Worm (Caenorhabditis elegans) whole organism, mixed stage, embryonic: ENCODE measurements around the gene inos-1.

Experiments
- blmp-1 ChIP-seq: fragments of 150-350 bp; optimal IDR thresholded peaks from 2 replicates; lab custom pipeline; 2014; ENCODE audit warnings: missing biosample characterization, missing genetic modification characterization
- ceh-39 ChIP-seq: fragments of 150-350 bp; optimal IDR thresholded peaks from 2 replicates; lab custom pipeline; 2014; ENCODE audit warnings: missing biosample characterization, missing genetic modification characterization
- ceh-43 ChIP-seq: fragments of 200-800 bp; sonication (Bioruptor generic); optimal IDR thresholded peaks from 2 replicates; lab custom pipeline; 2018; ENCODE audit warnings: mild to moderate bottlenecking, missing genetic modification characterization, moderate library complexity, missing compliant biosample characterization
- ceh-83 ChIP-seq: fragments of 200-800 bp; sonication (Bioruptor generic); optimal IDR thresholded peaks from 2 replicates; lab custom pipeline; 2018; ENCODE audit warnings: mild to moderate bottlenecking, missing genetic modification characterization, missing compliant biosample characterization
- ces-1 ChIP-seq: fragments of 150-350 bp; optimal IDR thresholded peaks from 2 replicates; lab custom pipeline; 2014; ENCODE audit warnings: missing biosample characterization, missing genetic modification reagents, missing genetic modification characterization
- drap-1 ChIP-seq: fragments of 200-800 bp; sonication (Bioruptor generic); optimal IDR thresholded peaks from 3 replicates; lab custom pipeline; 2018; ENCODE audit warnings: mild to moderate bottlenecking, missing genetic modification characterization, missing compliant biosample characterization
- elt-1 ChIP-seq: sonication (generic microtip); optimal IDR thresholded peaks from 2 replicates; lab custom pipeline; 2017; ENCODE audit warnings: missing genetic modification characterization, mild to moderate bottlenecking, missing compliant biosample characterization, antibody characterized with exemption, moderate library complexity, borderline replicate concordance; ENCODE audit not compliant: insufficient read depth
- elt-3 ChIP-seq: fragments of 150-350 bp; optimal IDR thresholded peaks from 2 replicates; lab custom pipeline; 2014; ENCODE audit warnings: missing biosample characterization, missing genetic modification characterization
- flh-1 ChIP-seq: fragments of 200-800 bp; sonication (Bioruptor generic); optimal IDR thresholded peaks from 2 replicates; lab custom pipeline; 2018; ENCODE audit warnings: mild to moderate bottlenecking, missing genetic modification characterization, moderate library complexity, missing compliant biosample characterization
- hlh-1 ChIP-seq: fragments of 150-350 bp; optimal IDR thresholded peaks from 2 replicates; lab custom pipeline; 2014; ENCODE audit warnings: missing biosample characterization, missing genetic modification reagents, missing genetic modification characterization
- lin-13 ChIP-seq: fragments of 150-350 bp; optimal IDR thresholded peaks from 2 replicates; lab custom pipeline; 2014; ENCODE audit warnings: missing biosample characterization, missing genetic modification characterization
- lin-32 ChIP-seq: fragments of 200-800 bp; sonication (Bioruptor generic); optimal IDR thresholded peaks from 2 replicates; lab custom pipeline; 2018; ENCODE audit warnings: mild to moderate bottlenecking, missing genetic modification characterization, missing compliant biosample characterization
- mab-5 ChIP-seq: fragments of 150-350 bp; optimal IDR thresholded peaks from 2 replicates; lab custom pipeline; 2014; ENCODE audit warnings: missing biosample characterization, missing genetic modification characterization
- mep-1 ChIP-seq: fragments of 150-350 bp; optimal IDR thresholded peaks from 2 replicates; lab custom pipeline; 2017; ENCODE audit warnings: missing biosample characterization, missing genetic modification reagents, missing genetic modification characterization, inconsistent platforms
- nhr-2 ChIP-seq: fragments of 150-350 bp; optimal IDR thresholded peaks from 2 replicates; lab custom pipeline; 2014; ENCODE audit warnings: missing biosample characterization, missing genetic modification characterization
- nhr-237 ChIP-seq: fragments of 150-350 bp; optimal IDR thresholded peaks from 2 replicates; lab custom pipeline; 2014; ENCODE audit warnings: missing biosample characterization, missing genetic modification characterization
- nhr-28 ChIP-seq: fragments of 150-350 bp; optimal IDR thresholded peaks from 2 replicates; lab custom pipeline; 2014; ENCODE audit warnings: missing biosample characterization, missing genetic modification characterization
- nhr-76 ChIP-seq: sonication (generic microtip); optimal IDR thresholded peaks from 2 replicates; lab custom pipeline; 2017; ENCODE audit warnings: missing biosample characterization, missing genetic modification characterization
- pha-4 ChIP-seq: fragments of 150-350 bp; optimal IDR thresholded peaks from 2 replicates; lab custom pipeline; 2018; ENCODE audit warnings: missing biosample characterization, missing genetic modification reagents, missing genetic modification characterization
- sem-2 ChIP-seq: fragments of 200-800 bp; sonication (Bioruptor generic); optimal IDR thresholded peaks from 2 replicates; lab custom pipeline; 2018; ENCODE audit warnings: mild to moderate bottlenecking, missing genetic modification characterization, missing compliant biosample characterization
- snpc-4 ChIP-seq: fragments of 150-350 bp; optimal IDR thresholded peaks from 2 replicates; lab custom pipeline; 2014; ENCODE audit warnings: missing biosample characterization, missing genetic modification characterization
- sptf-1 ChIP-seq: sonication (generic microtip); optimal IDR thresholded peaks from 2 replicates; lab custom pipeline; 2017; ENCODE audit warnings: mild to moderate bottlenecking, missing genetic modification characterization, moderate library complexity, missing compliant biosample characterization
- tbx-8 ChIP-seq: fragments of 200-800 bp; sonication (Bioruptor generic); optimal IDR thresholded peaks from 2 replicates; lab custom pipeline; 2018; ENCODE audit warnings: mild to moderate bottlenecking, missing genetic modification characterization, moderate library complexity, missing compliant biosample characterization
- unc-120 ChIP-seq: sonication (generic microtip); optimal IDR thresholded peaks from 2 replicates; lab custom pipeline; 2017; ENCODE audit warnings: missing genetic modification characterization, missing compliant biosample characterization; ENCODE audit not compliant: poor library complexity, severe bottlenecking
- unc-39 ChIP-seq: fragments of 150-350 bp; optimal IDR thresholded peaks from 2 replicates; lab custom pipeline; 2014; ENCODE audit warnings: missing biosample characterization, missing genetic modification characterization
- unc-62 ChIP-seq: fragments of 150-350 bp; optimal IDR thresholded peaks from 2 replicates; lab custom pipeline; 2014; ENCODE audit warnings: missing biosample characterization, missing genetic modification reagents, missing genetic modification characterization
- zip-8 ChIP-seq: fragments of 150-350 bp; optimal IDR thresholded peaks from 2 replicates; lab custom pipeline; 2014; ENCODE audit warnings: missing biosample characterization, missing genetic modification characterization
- ztf-11 ChIP-seq: fragments of 150-350 bp; optimal IDR thresholded peaks from 2 replicates; lab custom pipeline; 2014; ENCODE audit warnings: missing biosample characterization, missing genetic modification characterization

Gene inos-1

ce11 chrII:11737347-11737746 is 37.2 kb upstream of the inos-1 start:
- TF ChIP-seq unc-39 (tag; lab: Kevin White, UChicago) (no peak), ces-1 (GFP tag; lab: Kevin White, UChicago) (no peak), pha-4 (no peak), unc-62 (GFP tag; lab: Kevin White, UChicago) (peak; percentile 87), flh-1 (GFP tag; lab: Kevin White, UChicago) (no peak), unc-120 (tag; lab: Kevin White, UChicago) (peak; percentile 29), elt-1 (no peak), nhr-237 (tag; lab: Kevin White, UChicago) (no peak)

ce11 chrII:11733850-11734249 is 33.8 kb upstream of the inos-1 start:
- TF ChIP-seq elt-1 (peak; percentile 53), snpc-4 (tag; lab: Kevin White, UChicago) (no peak)

ce11 chrII:11732513-11732912 is 32.4 kb upstream of the inos-1 start, which contains the start of gene F13D12.8:
Gene F13D12.8, minus strand, starts transcription at chrII:11732594.
- no peak for TF ChIP-seq tbx-8 (GFP tag; lab: Kevin White, UChicago)
- no peak for TF ChIP-seq mab-5 (tag; lab: Kevin White, UChicago)
- no peak for TF ChIP-seq nhr-28 (tag; lab: Kevin White, UChicago)
- TF ChIP-seq ces-1 (GFP tag; lab: Kevin White, UChicago): peak; percentile 39

DNA sequence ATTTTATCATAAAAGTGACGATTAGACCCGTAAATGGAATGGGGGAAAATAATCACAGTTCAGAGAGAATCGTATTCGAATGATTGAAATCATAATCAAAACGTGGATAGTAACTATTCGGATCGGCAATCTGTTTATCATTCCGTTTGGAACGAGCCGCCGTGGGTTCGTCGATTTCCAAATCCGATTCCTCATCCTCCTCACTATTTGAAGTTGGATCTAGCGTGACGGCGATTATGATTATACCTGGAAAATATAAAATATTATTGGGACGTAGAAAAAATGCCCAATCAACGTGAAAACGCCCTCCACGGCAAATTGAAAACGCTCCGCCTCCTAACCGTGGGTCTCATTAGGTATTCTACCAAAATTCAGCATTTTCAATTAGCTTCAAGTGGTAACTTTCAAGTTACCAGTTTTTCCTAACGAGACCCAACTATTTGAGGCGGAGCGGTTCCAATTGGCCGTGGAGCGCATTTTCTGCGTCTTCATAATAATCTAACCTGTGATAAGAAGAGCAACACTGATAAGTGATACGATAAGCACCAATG is 31.1 kb upstream of the inos-1 start:
- no peak for TF ChIP-seq sem-2 (GFP tag; lab: Kevin White, UChicago)
- TF ChIP-seq drap-1 (GFP tag; lab: Kevin White, UChicago): no peak
- no peak for TF ChIP-seq ceh-39 (tag; lab: Kevin White, UChicago)
- no peak for TF ChIP-seq unc-120 (tag; lab: Kevin White, UChicago)
- TF ChIP-seq blmp-1: no peak
- TF ChIP-seq ztf-11 (tag; lab: Kevin White, UChicago): no peak
- TF ChIP-seq tbx-8 (GFP tag; lab: Kevin White, UChicago): no peak
- no peak for TF ChIP-seq elt-1
- TF ChIP-seq zip-8 (tag; lab: Kevin White, UChicago): no peak
- TF ChIP-seq ceh-43: no peak
- no peak for TF ChIP-seq nhr-76 (tag; lab: Kevin White, UChicago)
- no peak for TF ChIP-seq nhr-2 (tag; lab: Kevin White, UChicago)
- no peak for TF ChIP-seq snpc-4 (tag; lab: Kevin White, UChicago)
- TF ChIP-seq ceh-83 (GFP tag; lab: Kevin White, UChicago): no peak
- no peak for TF ChIP-seq sptf-1 (tag; lab: Kevin White, UChicago)

ce11 chrII:11729757-11730535 is 29.8 kb upstream of the inos-1 start:
- TF ChIP-seq lin-32 (no peak), unc-39 (tag; lab: Kevin White, UChicago) (no peak), snpc-4 (tag; lab: Kevin White, UChicago) (no peak), mep-1 (tag; lab: Kevin White, UChicago) (no peak), ceh-39 (tag; lab: Kevin White, UChicago) (no peak), unc-120 (tag; lab: Kevin White, UChicago) (no peak), unc-62 (GFP tag; lab: Kevin White, UChicago) (no peak), blmp-1 (no peak), elt-3 (tag; lab: Kevin White, UChicago) (no peak)
- TF ChIP-seq, all 35 proteins: peak for 0

ce11 chrII:11728545-11729105 is 28.5 kb upstream of the inos-1 start, which contains the start of gene alh-8:
Gene alh-8, plus strand, starts transcription at chrII:11729055.
- TF ChIP-seq unc-120 (tag; lab: Kevin White, UChicago) (peak; percentile 45), lin-13 (tag; lab: Kevin White, UChicago) (no peak), hlh-1 (tag; lab: Kevin White, UChicago) (peak; percentile 91), nhr-2 (tag; lab: Kevin White, UChicago) (no peak), ztf-11 (tag; lab: Kevin White, UChicago) (no peak), drap-1 (GFP tag; lab: Kevin White, UChicago) (no peak)
